Fruit fly (Drosophila melanogaster) whole organism, embryonic: ENCODE results near the gene SrpRbeta.

Source experiments
- Bteb2 ChIP-seq: fragments of 200-800 bp; sonication (Bioruptor generic); optimal IDR thresholded peaks from 2 replicates; lab custom pipeline; 2016; ENCODE audit warnings: missing biosample characterization, missing genetic modification characterization
- CG1024 ChIP-seq: fragments of 200-800 bp; sonication (Bioruptor generic); IDR thresholded peaks from 2 replicates; pipeline ENCODE4 v1.3.6; 2022; ENCODE audit warnings: missing biosample characterization, missing genetic modification characterization
- CG11093 ChIP-seq: fragments of 200-800 bp; sonication (Bioruptor generic); IDR thresholded peaks from 3 replicates; pipeline ENCODE4 v1.3.6; 2022; ENCODE audit warnings: missing biosample characterization, missing genetic modification characterization
- CG11695 ChIP-seq: fragments of 200-800 bp; sonication (Bioruptor generic); IDR thresholded peaks from 3 replicates; pipeline ENCODE4 v1.3.6; 2022; ENCODE audit warnings: missing biosample characterization, missing genetic modification characterization
- CG12071 ChIP-seq: fragments of 200-800 bp; sonication (Bioruptor generic); optimal IDR thresholded peaks from 3 replicates; lab custom pipeline; 2018; ENCODE audit warnings: missing biosample characterization, mild to moderate bottlenecking, missing genetic modification characterization
- CG14965 ChIP-seq: fragments of 200-800 bp; sonication (Bioruptor generic); optimal IDR thresholded peaks from 2 replicates; lab custom pipeline; 2016; ENCODE audit warnings: missing biosample characterization, missing genetic modification characterization, borderline replicate concordance
- CG15269 ChIP-seq: fragments of 200-800 bp; sonication (Bioruptor generic); optimal IDR thresholded peaks from 2 replicates; lab custom pipeline; 2018; ENCODE audit warnings: missing biosample characterization, mild to moderate bottlenecking, missing genetic modification characterization, moderate library complexity
- CG15479 ChIP-seq: fragments of 200-800 bp; sonication (Bioruptor generic); optimal IDR thresholded peaks from 3 replicates; lab custom pipeline; 2019; ENCODE audit warnings: missing biosample characterization, mild to moderate bottlenecking, missing genetic modification characterization, moderate library complexity
- CG16813 ChIP-seq: fragments of 200-800 bp; sonication (Bioruptor generic); IDR thresholded peaks from 3 replicates; pipeline ENCODE4 v1.3.6; 2022; ENCODE audit warnings: missing biosample characterization, missing genetic modification characterization; ENCODE audit not compliant: partially characterized antibody
- CG17385 ChIP-seq: fragments of 200-800 bp; sonication (Bioruptor generic); optimal IDR thresholded peaks from 3 replicates; lab custom pipeline; 2018; ENCODE audit warnings: missing biosample characterization, mild to moderate bottlenecking, missing genetic modification characterization
- CG17829 ChIP-seq: fragments of 200-800 bp; optimal IDR thresholded peaks from 2 replicates; lab custom pipeline; 2019; ENCODE audit warnings: missing biosample characterization, mild to moderate bottlenecking, missing genetic modification characterization, moderate library complexity
- CG18619 ChIP-seq: fragments of 200-800 bp; sonication (Bioruptor generic); optimal IDR thresholded peaks from 3 replicates; lab custom pipeline; 2017; ENCODE audit warnings: missing biosample characterization, mild to moderate bottlenecking, missing genetic modification characterization
- CG2202 ChIP-seq: fragments of 200-800 bp; sonication (Bioruptor generic); optimal IDR thresholded peaks from 2 replicates; lab custom pipeline; 2018; ENCODE audit warnings: missing biosample characterization, mild to moderate bottlenecking, missing genetic modification characterization
- CG2678 ChIP-seq: fragments of 200-800 bp; sonication (Bioruptor generic); optimal IDR thresholded peaks from 3 replicates; lab custom pipeline; 2019; ENCODE audit warnings: missing biosample characterization, mild to moderate bottlenecking, missing genetic modification characterization, moderate library complexity
- CG30020 ChIP-seq: fragments of 200-800 bp; optimal IDR thresholded peaks from 2 replicates; lab custom pipeline; 2019; ENCODE audit warnings: missing biosample characterization, mild to moderate bottlenecking, missing genetic modification characterization, moderate library complexity
- CG32772 ChIP-seq: fragments of 200-800 bp; sonication (Bioruptor generic); IDR thresholded peaks from 2 replicates; pipeline ENCODE4 v1.3.6; 2022; ENCODE audit warnings: missing biosample characterization, missing genetic modification characterization
- CG34422 ChIP-seq: fragments of 200-800 bp; sonication (Bioruptor generic); IDR thresholded peaks from 3 replicates; pipeline ENCODE4 v1.3.6; 2022; ENCODE audit warnings: missing biosample characterization, missing genetic modification characterization
- CG3726 ChIP-seq: fragments of 200-800 bp; sonication (Bioruptor generic); IDR thresholded peaks from 3 replicates; pipeline ENCODE4, ENCODE4 v1.3.6; 2022; ENCODE audit warnings: missing biosample characterization, missing genetic modification characterization
- CG4282 ChIP-seq: fragments of 200-800 bp; sonication (Bioruptor generic); optimal IDR thresholded peaks from 2 replicates; lab custom pipeline; 2016; ENCODE audit warnings: missing biosample characterization, missing genetic modification characterization
- CG43689 ChIP-seq: fragments of 200-800 bp; sonication (Bioruptor generic); IDR thresholded peaks from 2 replicates; pipeline ENCODE4 v1.3.6; 2022; ENCODE audit warnings: missing biosample characterization, missing genetic modification characterization
- CG4617 ChIP-seq: fragments of 200-800 bp; sonication (Bioruptor generic); optimal IDR thresholded peaks from 3 replicates; lab custom pipeline; 2016; ENCODE audit warnings: missing biosample characterization, missing genetic modification characterization, borderline replicate concordance
- CG6683 ChIP-seq: fragments of 200-800 bp; sonication (Bioruptor generic); optimal IDR thresholded peaks from 2 replicates; lab custom pipeline; 2017; ENCODE audit warnings: missing biosample characterization, mild to moderate bottlenecking, missing genetic modification characterization, missing genetic modification reagents
- CG7357 ChIP-seq: fragments of 200-800 bp; sonication (Bioruptor generic); IDR thresholded peaks from 3 replicates; pipeline ENCODE4 v1.3.6; 2022; ENCODE audit warnings: missing biosample characterization, missing genetic modification characterization
- D19A ChIP-seq: fragments of 200-800 bp; optimal IDR thresholded peaks from 3 replicates; lab custom pipeline; 2019; ENCODE audit warnings: missing biosample characterization, mild to moderate bottlenecking, missing genetic modification characterization, moderate library complexity
- Deaf1 ChIP-seq: fragments of 200-800 bp; optimal IDR thresholded peaks from 3 replicates; lab custom pipeline; 2019; ENCODE audit warnings: missing biosample characterization, mild to moderate bottlenecking, missing genetic modification characterization, moderate library complexity
- Hey ChIP-seq: fragments of 200-800 bp; sonication (Bioruptor generic); optimal IDR thresholded peaks from 3 replicates; lab custom pipeline; 2018; ENCODE audit warnings: missing biosample characterization, mild to moderate bottlenecking, missing genetic modification characterization
- Hr51 ChIP-seq, 2 experiments: fragments of 200-800 bp; sonication (Bioruptor generic); optimal IDR thresholded peaks; 2 replicates in 1 of 2; 3 replicates in 1 of 2; lab custom pipeline; 2016 to 2018; ENCODE audit warnings: missing biosample characterization in 2 of 2, missing genetic modification characterization in 2 of 2, mild to moderate bottlenecking in 1 of 2, moderate library complexity in 1 of 2
- Jarid2 ChIP-seq: fragments of 200-800 bp; sonication (Bioruptor generic); optimal IDR thresholded peaks from 3 replicates; lab custom pipeline; 2017; ENCODE audit warnings: mild to moderate bottlenecking, missing biosample characterization, missing genetic modification reagents, missing genetic modification characterization
- Nf-YB ChIP-seq: fragments of 200-800 bp; sonication (Bioruptor generic); optimal IDR thresholded peaks from 3 replicates; lab custom pipeline; 2019; ENCODE audit warnings: missing biosample characterization, mild to moderate bottlenecking, missing genetic modification characterization, moderate library complexity
- Pdp1 ChIP-seq, 2 experiments: fragments of 200-800 bp; sonication (Bioruptor generic); optimal IDR thresholded peaks; 3 replicates each; lab custom pipeline; 2016; ENCODE audit warnings: missing biosample characterization in 2 of 2, missing genetic modification characterization in 2 of 2, mild to moderate bottlenecking in 1 of 2, moderate library complexity in 1 of 2
- Spps ChIP-seq: fragments of 200-800 bp; sonication (Bioruptor generic); optimal IDR thresholded peaks from 2 replicates; lab custom pipeline; 2018; ENCODE audit warnings: missing biosample characterization, mild to moderate bottlenecking, missing genetic modification characterization
- TFAM ChIP-seq: fragments of 200-800 bp; sonication (Bioruptor generic); optimal IDR thresholded peaks from 2 replicates; lab custom pipeline; 2017; ENCODE audit warnings: missing biosample characterization, missing genetic modification characterization, inconsistent platforms
- Xbp1 ChIP-seq: fragments of 200-800 bp; sonication (Bioruptor generic); optimal IDR thresholded peaks from 3 replicates; lab custom pipeline; 2016; ENCODE audit warnings: missing biosample characterization, mild to moderate bottlenecking, missing genetic modification characterization
- ab ChIP-seq: fragments of 200-800 bp; sonication (Bioruptor generic); optimal IDR thresholded peaks from 2 replicates; lab custom pipeline; 2016; ENCODE audit warnings: missing biosample characterization, missing genetic modification characterization
- bab2 ChIP-seq: fragments of 200-800 bp; sonication (Bioruptor generic); optimal IDR thresholded peaks from 2 replicates; lab custom pipeline; 2016; ENCODE audit warnings: missing biosample characterization, missing genetic modification characterization
- dimm ChIP-seq: fragments of 200-800 bp; sonication (Bioruptor generic); IDR thresholded peaks from 2 replicates; pipeline ENCODE4 v1.3.6; 2022; ENCODE audit warnings: missing biosample characterization, missing genetic modification characterization
- en ChIP-seq: fragments of 200-800 bp; sonication (Bioruptor generic); optimal IDR thresholded peaks from 2 replicates; lab custom pipeline; 2016; ENCODE audit warnings: missing biosample characterization, missing genetic modification characterization
- fru ChIP-seq: fragments of >200 bp; optimal IDR thresholded peaks from 2 replicates; lab custom pipeline; 2017
- gro ChIP-seq: fragments of 200-800 bp; sonication (Bioruptor generic); optimal IDR thresholded peaks from 2 replicates; lab custom pipeline; 2016; ENCODE audit warnings: missing biosample characterization, missing genetic modification characterization
- insv ChIP-seq, 2 experiments: fragments of 200-800 bp; sonication (Bioruptor generic); optimal IDR thresholded peaks; 3 replicates each; lab custom pipeline; 2016 to 2018; ENCODE audit warnings: missing biosample characterization in 2 of 2, missing genetic modification characterization in 2 of 2
- pan ChIP-seq, 4 experiments: fragments of >200 bp in 3 of 4; fragments of 200-800 bp in 1 of 4; sonication (Bioruptor generic) in 1 of 4; optimal IDR thresholded peaks in 3 of 4; IDR thresholded peaks in 1 of 4; 2 replicates each; pipeline versions ENCODE4 v1.3.6 to Lab custom; 2017 to 2022; ENCODE audit warnings: missing biosample characterization in 2 of 4, missing genetic modification characterization in 2 of 4, mixed read lengths in 1 of 4
- phol ChIP-seq: fragments of 200-800 bp; sonication (Bioruptor generic); optimal IDR thresholded peaks from 3 replicates; lab custom pipeline; 2018; ENCODE audit warnings: missing biosample characterization, mild to moderate bottlenecking, missing genetic modification characterization, moderate library complexity
- sd ChIP-seq: fragments of 200-800 bp; sonication (Bioruptor generic); optimal IDR thresholded peaks from 3 replicates; lab custom pipeline; 2018; ENCODE audit warnings: missing biosample characterization, mild to moderate bottlenecking, missing genetic modification characterization, moderate library complexity
- seq ChIP-seq: fragments of 200-800 bp; sonication (Bioruptor generic); IDR thresholded peaks from 2 replicates; pipeline ENCODE4 v1.3.6; 2022; ENCODE audit warnings: missing biosample characterization, missing genetic modification characterization
- sima ChIP-seq: fragments of 200-800 bp; sonication (Bioruptor generic); optimal IDR thresholded peaks from 2 replicates; lab custom pipeline; 2016; ENCODE audit warnings: missing biosample characterization, missing genetic modification characterization
- tll ChIP-seq, 2 experiments: fragments of 200-800 bp in 1 of 2; fragments of >200 bp in 1 of 2; sonication (Bioruptor generic) in 1 of 2; optimal IDR thresholded peaks; 2 replicates each; lab custom pipeline; 2017 to 2019; ENCODE audit warnings: missing biosample characterization in 2 of 2, missing genetic modification characterization in 2 of 2, mild to moderate bottlenecking in 1 of 2, moderate library complexity in 1 of 2
- z ChIP-seq: fragments of 200-800 bp; sonication (Bioruptor generic); IDR thresholded peaks from 3 replicates; pipeline ENCODE4 v1.3.6; 2022; ENCODE audit warnings: missing biosample characterization, missing genetic modification characterization
- zen ChIP-seq: fragments of 200-800 bp; sonication (Bioruptor generic); optimal IDR thresholded peaks from 3 replicates; lab custom pipeline; 2018; ENCODE audit warnings: missing biosample characterization, mild to moderate bottlenecking, missing genetic modification characterization, moderate library complexity
- zfh2 ChIP-seq: fragments of 200-800 bp; sonication (Bioruptor generic); optimal IDR thresholded peaks from 2 replicates; lab custom pipeline; 2016; ENCODE audit warnings: missing biosample characterization, missing genetic modification characterization

SrpRbeta gene

DNA sequence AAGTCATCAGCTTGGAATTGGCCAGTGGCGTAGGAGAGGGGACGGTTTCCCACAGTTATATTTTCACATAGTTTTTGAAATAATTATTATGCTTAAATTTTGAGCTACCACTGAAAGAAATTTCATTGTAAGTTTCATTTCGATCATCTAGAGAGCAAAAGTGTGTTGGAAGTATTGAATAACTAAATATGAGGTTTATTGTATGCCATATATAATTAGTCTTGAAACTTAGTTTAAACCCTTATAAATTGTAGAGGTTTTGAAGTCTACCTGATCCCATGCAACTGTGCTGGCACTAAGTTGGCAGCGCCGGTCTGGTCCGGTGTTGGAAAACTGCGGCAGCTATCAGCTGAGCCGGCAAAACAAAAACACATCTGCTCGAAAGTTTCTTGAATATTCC is 1.1 kb upstream of the SrpRbeta start, which contains the start of the genes CG32022 and CG6511 (continued):
- no peak for TF ChIP-seq Deaf1
- peak; percentile 99 for TF ChIP-seq zfh2 (GFP tag; lab: Kevin White, UChicago)
- peak; percentile 95 to 98 for TF ChIP-seq Pdp1 (GFP tag; optimal IDR thresholded peaks at IDR 0.05; lab: Kevin White, UChicago)
- TF ChIP-seq seq (GFP tag; lab: Robert Waterston, UW): peak; percentile 96
- TF ChIP-seq CG1024 (GFP tag; lab: Robert Waterston, UW): peak; percentile 75
- peak; percentile 84 for TF ChIP-seq CG43689 (GFP tag; lab: Robert Waterston, UW)
- peak; percentile 83 for TF ChIP-seq Hey (tag; lab: Kevin White, UChicago)
- TF ChIP-seq insv (GFP tag; optimal IDR thresholded peaks at IDR 0.05; lab: Kevin White, UChicago): peak; percentile 15 to 81
- TF ChIP-seq CG16813 (GFP tag; lab: Robert Waterston, UW): no peak
- peak; percentile 31 for TF ChIP-seq TFAM (GFP tag; lab: Kevin White, UChicago)
- TF ChIP-seq sd (tag; lab: Kevin White, UChicago): peak; percentile 97
- peak; percentile 93 for TF ChIP-seq ab
- peak; percentile 97 for TF ChIP-seq Hr51 (GFP tag; optimal IDR thresholded peaks at IDR 0.05; lab: Kevin White, UChicago)
- no peak for TF ChIP-seq pan (optimal IDR thresholded peaks at IDR 0.05; lab: Kevin White, UChicago)
- peak in 1 of 2 experiments; percentile 94 for TF ChIP-seq pan (GFP tag; optimal IDR thresholded peaks at IDR 0.05 in 1 of 2, IDR thresholded peaks at IDR 0.05 in 1 of 2)
- peak; percentile 96 for TF ChIP-seq CG4617 (GFP tag; lab: Kevin White, UChicago)
- peak; percentile 98 for TF ChIP-seq Xbp1 (GFP tag; lab: Kevin White, UChicago)
- TF ChIP-seq CG14965 (GFP tag; lab: Kevin White, UChicago): peak; percentile 52
- TF ChIP-seq CG2202 (tag; lab: Kevin White, UChicago): peak; percentile 91
- TF ChIP-seq CG15269 (tag; lab: Kevin White, UChicago): peak; percentile 97
- peak; percentile 97 for TF ChIP-seq CG34422
- peak; percentile 83 for TF ChIP-seq Jarid2 (GFP tag; lab: Kevin White, UChicago)
- peak; percentile 89 for TF ChIP-seq CG12071 (GFP tag; lab: Kevin White, UChicago)
- peak; percentile 95 for TF ChIP-seq CG7357 (GFP tag; lab: Robert Waterston, UW)
- peak; percentile 91 for TF ChIP-seq en (GFP tag; lab: Kevin White, UChicago)
- TF ChIP-seq CG15479 (GFP tag; lab: Kevin White, UChicago): peak; percentile 30
- peak; percentile 97 for TF ChIP-seq Bteb2 (GFP tag; lab: Kevin White, UChicago)
- peak; percentile 98 for TF ChIP-seq CG2678 (tag; lab: Kevin White, UChicago)
- TF ChIP-seq CG17385 (GFP tag; lab: Kevin White, UChicago): peak; percentile 92
- peak; percentile 92 for TF ChIP-seq CG11695 (GFP tag; lab: Robert Waterston, UW)
- peak; percentile 93 for TF ChIP-seq CG4282
- peak; percentile 86 for TF ChIP-seq CG6683 (GFP tag; lab: Kevin White, UChicago)
- peak; percentile 98 for TF ChIP-seq phol (tag; lab: Kevin White, UChicago)
- peak; percentile 96 for TF ChIP-seq D19A (tag; lab: Kevin White, UChicago)
- TF ChIP-seq Nf-YB (GFP tag; lab: Kevin White, UChicago): peak; percentile 83
- peak; percentile 99 for TF ChIP-seq bab2 (GFP tag; lab: Kevin White, UChicago)
- TF ChIP-seq Spps (tag; lab: Kevin White, UChicago): peak; percentile 81
- peak; percentile 96 for TF ChIP-seq CG17829 (tag; lab: Kevin White, UChicago)
- TF ChIP-seq zen (tag; lab: Kevin White, UChicago): peak; percentile 97
- peak; percentile 86 for TF ChIP-seq CG30020
- peak; percentile 94 for TF ChIP-seq CG32772 (GFP tag; lab: Robert Waterston, UW)
- peak; percentile 11; the same call in 1 of the 3 replicates for TF ChIP-seq z (GFP tag; lab: Robert Waterston, UW)
- TF ChIP-seq tll (GFP tag; optimal IDR thresholded peaks at IDR 0.05; lab: Kevin White, UChicago): peak; percentile 97
- peak; percentile 97 for TF ChIP-seq CG18619 (GFP tag; lab: Kevin White, UChicago)
- peak; percentile 90 for TF ChIP-seq sima
- peak; percentile 97; the same call in 2 of the 3 replicates for TF ChIP-seq CG11093 (GFP tag; lab: Robert Waterston, UW)
- peak; percentile 90; the same call in 2 of the 3 replicates for TF ChIP-seq CG3726 (GFP tag; lab: Robert Waterston, UW)
- no peak for TF ChIP-seq fru (lab: Kevin White, UChicago)
- TF ChIP-seq gro (GFP tag; lab: Kevin White, UChicago): peak; percentile 96
- TF ChIP-seq dimm (GFP tag; lab: Robert Waterston, UW): peak; percentile 90
